Fruit fly (Drosophila melanogaster): Measurements from ENCODE around the gene Fer1HCH.
A peak's percentile ranks its signal among the peaks of the same experiment; 100 is the strongest.

Gene Fer1HCH

dm6 chr3R:30419216-30419615 lies 31.2 kb upstream of the Fer1HCH start:
- TF ChIP-seq Hr78 (GFP tag; optimal IDR thresholded peaks at IDR 0.05) = no peak
- TF ChIP-seq CG32264 (GFP tag; optimal IDR thresholded peaks at IDR 0.05) = no peak
- no peak for TF ChIP-seq OdsH (GFP tag; optimal IDR thresholded peaks at IDR 0.05)
- no peak for TF ChIP-seq Rel (GFP tag; optimal IDR thresholded peaks at IDR 0.05)
- TF ChIP-seq Rel (tag; optimal IDR thresholded peaks at IDR 0.05) = peak; percentile 98
- TF ChIP-seq Hnf4 (GFP tag; optimal IDR thresholded peaks at IDR 0.05) = no peak
- TF ChIP-seq pan (optimal IDR thresholded peaks at IDR 0.05) = no peak
- no peak for TF ChIP-seq ey (GFP tag; optimal IDR thresholded peaks at IDR 0.05)
- TF ChIP-seq foxo (GFP tag; optimal IDR thresholded peaks at IDR 0.05) = no peak
- TF ChIP-seq br (GFP tag; optimal IDR thresholded peaks at IDR 0.05) = no peak

dm6 chr3R:30416765-30417274 lies 28.8 kb upstream of the Fer1HCH start:
- TF ChIP-seq OdsH (GFP tag; optimal IDR thresholded peaks at IDR 0.05) = no peak
- TF ChIP-seq GATAd (GFP tag; optimal IDR thresholded peaks at IDR 0.05) = no peak
- TF ChIP-seq CG9705 (GFP tag; optimal IDR thresholded peaks at IDR 0.05) = no peak
- TF ChIP-seq Hr78 (GFP tag; optimal IDR thresholded peaks at IDR 0.05) = no peak
- TF ChIP-seq h (GFP tag; optimal IDR thresholded peaks at IDR 0.05) = no peak
- no peak for TF ChIP-seq Vsx2 (GFP tag; optimal IDR thresholded peaks at IDR 0.05; ENCODE audit: partially characterized antibody)
- TF ChIP-seq psq (GFP tag; optimal IDR thresholded peaks at IDR 0.05) = no peak
- no peak for TF ChIP-seq Myc (optimal IDR thresholded peaks at IDR 0.05)
- TF ChIP-seq dl (GFP tag; optimal IDR thresholded peaks at IDR 0.05; ENCODE audit: insufficient read depth in 1 of 2, partially characterized antibody in 2 of 2) = no peak
- no peak for TF ChIP-seq woc (GFP tag; optimal IDR thresholded peaks at IDR 0.05)
- no peak for TF ChIP-seq tai (GFP tag; optimal IDR thresholded peaks at IDR 0.05)
- TF ChIP-seq Abd-B (GFP tag; optimal IDR thresholded peaks at IDR 0.05) = no peak
- no peak for TF ChIP-seq Dif (GFP tag; optimal IDR thresholded peaks at IDR 0.05; ENCODE audit: partially characterized antibody)

DNA sequence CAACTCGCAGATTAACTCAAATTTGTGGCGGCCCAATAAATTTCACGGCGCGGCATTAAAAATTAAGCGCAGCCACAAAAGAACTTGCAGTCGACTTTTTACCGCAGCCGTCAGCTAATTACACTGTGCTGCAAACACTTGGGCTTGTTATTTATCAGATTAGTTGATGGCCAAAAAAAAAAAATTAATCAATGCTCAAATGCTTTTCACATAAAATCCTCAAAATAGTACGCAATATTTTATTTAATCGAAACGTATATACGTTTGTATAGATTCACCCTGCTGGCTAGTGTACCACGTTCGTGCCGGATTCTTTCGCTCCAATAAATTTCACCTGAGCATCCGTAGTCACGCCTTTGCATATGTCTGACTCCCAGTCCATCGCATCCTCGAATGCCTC lies 25.8 kb upstream of the Fer1HCH start:
- TF ChIP-seq Dfd (GFP tag; optimal IDR thresholded peaks at IDR 0.05) (no peak), HLH106 (tag; optimal IDR thresholded peaks at IDR 0.05) (peak; percentile 27), usp (GFP tag; optimal IDR thresholded peaks at IDR 0.05) (no peak), woc (GFP tag; optimal IDR thresholded peaks at IDR 0.05) (peak; percentile 9), Hr78 (GFP tag; optimal IDR thresholded peaks at IDR 0.05) (no peak), Dif (GFP tag; optimal IDR thresholded peaks at IDR 0.05; ENCODE audit: partially characterized antibody) (no peak), CrebA (GFP tag; optimal IDR thresholded peaks at IDR 0.05; ENCODE audit: borderline replicate concordance) (no peak), Mio (GFP tag; optimal IDR thresholded peaks at IDR 0.05) (no peak), ey (GFP tag; optimal IDR thresholded peaks at IDR 0.05) (peak; percentile 46), CG32264 (GFP tag; optimal IDR thresholded peaks at IDR 0.05) (no peak), Hnf4 (GFP tag; optimal IDR thresholded peaks at IDR 0.05) (peak; percentile 9), dsf (GFP tag; optimal IDR thresholded peaks at IDR 0.05; ENCODE audit: borderline replicate concordance) (no peak), br (GFP tag; optimal IDR thresholded peaks at IDR 0.05) (peak; percentile 57), fru (GFP tag; optimal IDR thresholded peaks at IDR 0.05) (peak; percentile 44), Rel (GFP tag; optimal IDR thresholded peaks at IDR 0.05) (no peak), Rel (tag; optimal IDR thresholded peaks at IDR 0.05) (no peak), dl (GFP tag; optimal IDR thresholded peaks at IDR 0.05; ENCODE audit: insufficient read depth in 1 of 2, partially characterized antibody in 2 of 2) (no peak), Abd-B (GFP tag; optimal IDR thresholded peaks at IDR 0.05) (no peak), dmrt93B (GFP tag; optimal IDR thresholded peaks at IDR 0.05) (peak; percentile 0), N (GFP tag; optimal IDR thresholded peaks at IDR 0.05) (no peak), OdsH (GFP tag; optimal IDR thresholded peaks at IDR 0.05) (peak; percentile 55), brk (GFP tag; optimal IDR thresholded peaks at IDR 0.05) (no peak), rgr (GFP tag; optimal IDR thresholded peaks at IDR 0.05) (peak; percentile 60), foxo (GFP tag; optimal IDR thresholded peaks at IDR 0.05) (peak in 1 of 2 experiments; percentile 70), tai (GFP tag; optimal IDR thresholded peaks at IDR 0.05) (no peak), Hr83 (GFP tag; optimal IDR thresholded peaks at IDR 0.05; ENCODE audit: poor library complexity, severe bottlenecking) (no peak), sv (GFP tag; optimal IDR thresholded peaks at IDR 0.05) (no peak), pan (optimal IDR thresholded peaks at IDR 0.05) (no peak), Sp1 (GFP tag; optimal IDR thresholded peaks at IDR 0.05) (peak; percentile 6), CG9705 (GFP tag; optimal IDR thresholded peaks at IDR 0.05) (no peak), jim (GFP tag; optimal IDR thresholded peaks at IDR 0.05) (no peak), Jra (GFP tag; optimal IDR thresholded peaks at IDR 0.05) (no peak), h (GFP tag; optimal IDR thresholded peaks at IDR 0.05) (peak; percentile 56)

Measured in whole organism, wandering third instar larva.